Fruit fly (Drosophila melanogaster) whole organism, embryonic: ENCODE measurements around the gene CG33287.

ENCODE experiments used
- Adf1 ChIP-seq: fragments of 200-800 bp; sonication (Bioruptor generic); IDR thresholded peaks from 2 replicates; pipeline ENCODE4 v1.3.6; 2022; ENCODE audit warnings: missing biosample characterization, missing genetic modification characterization
- CG12071 ChIP-seq: fragments of 200-800 bp; sonication (Bioruptor generic); optimal IDR thresholded peaks from 3 replicates; lab custom pipeline; 2018; ENCODE audit warnings: missing biosample characterization, mild to moderate bottlenecking, missing genetic modification characterization
- CG1233 ChIP-seq: fragments of 200-800 bp; sonication (Bioruptor generic); optimal IDR thresholded peaks from 4 replicates; lab custom pipeline; 2018; ENCODE audit warnings: missing biosample characterization, mild to moderate bottlenecking, missing genetic modification characterization
- CG13894 ChIP-seq: fragments of 200-800 bp; sonication (Bioruptor generic); optimal IDR thresholded peaks from 3 replicates; lab custom pipeline; 2018; ENCODE audit warnings: missing biosample characterization, mild to moderate bottlenecking, missing genetic modification characterization, moderate library complexity
- CG34376 ChIP-seq: fragments of 200-800 bp; sonication (Bioruptor generic); optimal IDR thresholded peaks from 2 replicates; lab custom pipeline; 2018; ENCODE audit warnings: missing biosample characterization, mild to moderate bottlenecking, missing genetic modification characterization
- CG34422 ChIP-seq: fragments of 200-800 bp; sonication (Bioruptor generic); IDR thresholded peaks from 3 replicates; pipeline ENCODE4 v1.3.6; 2022; ENCODE audit warnings: missing biosample characterization, missing genetic modification characterization
- CG6791 ChIP-seq: fragments of 200-800 bp; sonication (Bioruptor generic); IDR thresholded peaks from 3 replicates; pipeline ENCODE4 v1.3.6; 2022; ENCODE audit warnings: missing biosample characterization, missing genetic modification characterization; ENCODE audit not compliant: partially characterized antibody
- CG8290 ChIP-seq, 3 experiments: fragments of 200-800 bp; sonication (Bioruptor generic); optimal IDR thresholded peaks; 2 replicates each; lab custom pipeline; 2016 to 2019; ENCODE audit warnings: missing biosample characterization in 3 of 3, missing genetic modification characterization in 3 of 3, mild to moderate bottlenecking in 2 of 3, moderate library complexity in 1 of 3
- D ChIP-seq, 2 experiments: fragments of 200-800 bp in 1 of 2; fragments of >200 bp in 1 of 2; sonication (Bioruptor generic) in 1 of 2; optimal IDR thresholded peaks; 2 replicates in 1 of 2; 3 replicates in 1 of 2; lab custom pipeline; 2017; ENCODE audit warnings: mild to moderate bottlenecking in 1 of 2, missing biosample characterization in 1 of 2, missing genetic modification characterization in 1 of 2, missing genetic modification reagents in 1 of 2
- Deaf1 ChIP-seq: fragments of 200-800 bp; optimal IDR thresholded peaks from 3 replicates; lab custom pipeline; 2019; ENCODE audit warnings: missing biosample characterization, mild to moderate bottlenecking, missing genetic modification characterization, moderate library complexity
- Drgx ChIP-seq: fragments of 200-800 bp; sonication (Bioruptor generic); IDR thresholded peaks from 2 replicates; pipeline ENCODE4 v1.3.6; 2022; ENCODE audit warnings: missing biosample characterization, missing genetic modification characterization
- Fer1 ChIP-seq: fragments of 200-800 bp; sonication (Bioruptor generic); optimal IDR thresholded peaks from 2 replicates; lab custom pipeline; 2017; ENCODE audit warnings: missing biosample characterization, mild to moderate bottlenecking, missing genetic modification characterization
- NC2β ChIP-seq: fragments of 200-800 bp; sonication (Bioruptor generic); optimal IDR thresholded peaks from 2 replicates; lab custom pipeline; 2016; ENCODE audit warnings: missing biosample characterization, missing genetic modification characterization
- Side ChIP-seq: fragments of 200-800 bp; sonication (Bioruptor generic); optimal IDR thresholded peaks from 2 replicates; lab custom pipeline; 2016; ENCODE audit warnings: missing biosample characterization, missing genetic modification characterization
- Stat92E ChIP-seq, 3 experiments: fragments of >200 bp in 2 of 3; fragments of 200-800 bp in 1 of 3; sonication (Bioruptor generic) in 1 of 3; optimal IDR thresholded peaks; 2 replicates each; lab custom pipeline; 2017 to 2019; ENCODE audit warnings: missing biosample characterization in 3 of 3, missing genetic modification characterization in 3 of 3, mild to moderate bottlenecking in 1 of 3, moderate library complexity in 1 of 3
- Trl ChIP-seq, 3 experiments: fragments of >200 bp in 2 of 3; fragments of 200-800 bp in 1 of 3; sonication (Bioruptor generic) in 1 of 3; optimal IDR thresholded peaks; 2 replicates in 1 of 3; 3 replicates in 2 of 3; lab custom pipeline; 2016 to 2017; ENCODE audit warnings: missing biosample characterization in 1 of 3, missing genetic modification characterization in 1 of 3
- Xrp1 ChIP-seq: fragments of 200-800 bp; sonication (Bioruptor generic); IDR thresholded peaks from 2 replicates; pipeline ENCODE4 v1.3.6; 2022; ENCODE audit warnings: missing biosample characterization, missing genetic modification characterization
- abd-A ChIP-seq: fragments of 200-800 bp; sonication (Bioruptor generic); optimal IDR thresholded peaks from 3 replicates; lab custom pipeline; 2019; ENCODE audit warnings: missing biosample characterization, mild to moderate bottlenecking, missing genetic modification characterization, moderate library complexity
- btn ChIP-seq: fragments of 200-800 bp; sonication (Bioruptor generic); optimal IDR thresholded peaks from 2 replicates; lab custom pipeline; 2016; ENCODE audit warnings: missing biosample characterization, missing genetic modification characterization
- cg ChIP-seq: fragments of 200-800 bp; sonication (Bioruptor generic); optimal IDR thresholded peaks from 3 replicates; lab custom pipeline; 2019; ENCODE audit warnings: missing biosample characterization, mild to moderate bottlenecking, missing genetic modification characterization, moderate library complexity
- crol ChIP-seq: fragments of 200-800 bp; sonication (Bioruptor generic); IDR thresholded peaks from 2 replicates; pipeline ENCODE4 v1.3.6; 2022; ENCODE audit warnings: missing biosample characterization, missing genetic modification characterization
- fd3F ChIP-seq: fragments of 200-800 bp; sonication (Bioruptor generic); optimal IDR thresholded peaks from 2 replicates; lab custom pipeline; 2018; ENCODE audit warnings: missing biosample characterization, mild to moderate bottlenecking, missing genetic modification characterization, moderate library complexity
- grn ChIP-seq: fragments of 200-800 bp; sonication (Bioruptor generic); optimal IDR thresholded peaks from 3 replicates; lab custom pipeline; 2017; ENCODE audit warnings: missing biosample characterization, missing genetic modification characterization
- gro ChIP-seq: fragments of 200-800 bp; sonication (Bioruptor generic); optimal IDR thresholded peaks from 2 replicates; lab custom pipeline; 2016; ENCODE audit warnings: missing biosample characterization, missing genetic modification characterization
- jumu ChIP-seq: fragments of 200-800 bp; sonication (Bioruptor generic); optimal IDR thresholded peaks from 3 replicates; lab custom pipeline; 2016; ENCODE audit warnings: missing biosample characterization, missing genetic modification characterization
- kni ChIP-seq: fragments of 200-800 bp; sonication (Bioruptor generic); optimal IDR thresholded peaks from 3 replicates; lab custom pipeline; 2017; ENCODE audit warnings: mild to moderate bottlenecking, missing biosample characterization, missing genetic modification reagents, missing genetic modification characterization
- nom ChIP-seq: fragments of 200-800 bp; sonication (Bioruptor generic); optimal IDR thresholded peaks from 2 replicates; lab custom pipeline; 2017; ENCODE audit warnings: missing biosample characterization, missing genetic modification characterization, mild to moderate bottlenecking, moderate library complexity, missing genetic modification reagents
- odd ChIP-seq: fragments of 200-800 bp; sonication (Bioruptor generic); optimal IDR thresholded peaks from 2 replicates; lab custom pipeline; 2017; ENCODE audit warnings: missing biosample characterization, mild to moderate bottlenecking, missing genetic modification characterization
- psq ChIP-seq: fragments of 200-800 bp; sonication (Bioruptor generic); optimal IDR thresholded peaks from 2 replicates; lab custom pipeline; 2017; ENCODE audit warnings: missing biosample characterization, missing genetic modification characterization
- rib ChIP-seq: fragments of 200-800 bp; sonication (Bioruptor generic); IDR thresholded peaks from 2 replicates; pipeline ENCODE4 v1.3.6; 2022; ENCODE audit warnings: missing biosample characterization, missing genetic modification characterization
- sens ChIP-seq: fragments of 200-800 bp; sonication (Bioruptor generic); peaks from one replicate; lab custom pipeline; 2016; ENCODE audit warnings: missing biosample characterization, missing genetic modification characterization
- shn ChIP-seq: fragments of 200-800 bp; sonication (Bioruptor generic); optimal IDR thresholded peaks from 3 replicates; lab custom pipeline; 2016; ENCODE audit warnings: missing biosample characterization, missing genetic modification characterization
- sima ChIP-seq: fragments of 200-800 bp; sonication (Bioruptor generic); optimal IDR thresholded peaks from 2 replicates; lab custom pipeline; 2016; ENCODE audit warnings: missing biosample characterization, missing genetic modification characterization
- sob ChIP-seq: fragments of 200-800 bp; sonication (Bioruptor generic); IDR thresholded peaks from 2 replicates; pipeline ENCODE4 v1.3.6; 2022; ENCODE audit warnings: missing biosample characterization, missing genetic modification characterization
- sqz ChIP-seq: fragments of 200-800 bp; sonication (Bioruptor generic); optimal IDR thresholded peaks from 3 replicates; lab custom pipeline; 2018; ENCODE audit warnings: missing biosample characterization, mild to moderate bottlenecking, missing genetic modification characterization
- ttk ChIP-seq: fragments of 200-800 bp; sonication (Bioruptor generic); IDR thresholded peaks from 2 replicates; pipeline ENCODE4 v2.1.2; 2022; ENCODE audit warnings: missing biosample characterization, missing genetic modification characterization
- usp ChIP-seq: fragments of >200 bp; optimal IDR thresholded peaks from 2 replicates; lab custom pipeline; 2017; ENCODE audit warnings: missing biosample characterization, missing genetic modification characterization
- wdn ChIP-seq: fragments of 200-800 bp; sonication (Bioruptor generic); IDR thresholded peaks from 2 replicates; pipeline ENCODE4 v1.3.6; 2022; ENCODE audit warnings: missing biosample characterization, missing genetic modification characterization

The CG33287 gene

DNA sequence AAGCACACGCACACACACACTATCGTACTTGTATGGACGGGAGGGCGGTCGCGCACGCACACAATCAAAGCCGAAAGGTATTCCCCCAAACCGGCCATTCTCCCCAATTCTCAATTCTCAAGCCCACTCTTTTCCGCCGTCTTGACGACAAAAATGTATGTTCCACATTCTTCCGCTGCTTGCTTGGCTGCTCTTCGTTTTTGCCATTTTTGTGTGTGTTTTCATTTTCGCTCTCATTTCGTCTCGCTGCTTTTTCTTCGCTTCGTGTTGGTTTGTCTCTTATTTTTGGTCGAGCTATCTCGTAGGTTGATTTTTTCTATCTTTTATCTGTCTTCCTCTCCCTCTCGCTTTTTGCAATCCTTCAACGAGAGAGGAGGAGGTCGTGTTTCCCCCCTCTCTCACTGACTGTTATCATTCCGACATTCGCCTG lies 44.1 kb upstream of the CG33287 start (continued):
- TF ChIP-seq grn (GFP tag; lab: Kevin White, UChicago) (peak; percentile 39), crol (peak; percentile 64; the same call in 1 of the 2 replicates), sima (no peak), jumu (GFP tag; lab: Kevin White, UChicago) (no peak), CG34422 (GFP tag; lab: Robert Waterston, UW) (0 out of 3 replicates have a peak, but pooled peaks have one; percentile 14), Fer1 (GFP tag; lab: Kevin White, UChicago) (no peak), nom (GFP tag; lab: Kevin White, UChicago) (no peak), CG34376 (GFP tag; lab: Kevin White, UChicago) (no peak), sens (GFP tag; lab: Kevin White, UChicago) (peak; percentile 5), Trl (optimal IDR thresholded peaks at IDR 0.05; lab: Kevin White, UChicago) (peak; percentile 34 to 83), Trl (GFP tag; optimal IDR thresholded peaks at IDR 0.05; lab: Kevin White, UChicago) (no peak), Xrp1 (GFP tag; lab: Robert Waterston, UW) (no peak), sob (GFP tag; lab: Robert Waterston, UW) (no peak), CG12071 (no peak), Adf1 (peak; percentile 31; the same call in 1 of the 2 replicates), shn (GFP tag; lab: Kevin White, UChicago) (peak; percentile 24), D (optimal IDR thresholded peaks at IDR 0.05; lab: Kevin White, UChicago) (no peak), D (GFP tag; optimal IDR thresholded peaks at IDR 0.05; lab: Kevin White, UChicago) (no peak), wdn (GFP tag; lab: Robert Waterston, UW) (no peak), CG6791 (no peak), Deaf1 (tag; lab: Kevin White, UChicago) (peak; percentile 45), sqz (peak; percentile 22), CG8290 (GFP tag; optimal IDR thresholded peaks at IDR 0.05; lab: Kevin White, UChicago) (no peak), CG8290 (tag; optimal IDR thresholded peaks at IDR 0.05; lab: Kevin White, UChicago) (peak in 1 of 2 experiments; percentile 32), Drgx (GFP tag; lab: Robert Waterston, UW) (peak; percentile 66), abd-A (tag; lab: Kevin White, UChicago) (peak; percentile 3), gro (GFP tag; lab: Kevin White, UChicago) (no peak), Side (no peak), CG1233 (no peak), CG13894 (peak; percentile 22), usp (GFP tag; lab: Kevin White, UChicago) (no peak), btn (GFP tag; lab: Kevin White, UChicago) (no peak)

DNA sequence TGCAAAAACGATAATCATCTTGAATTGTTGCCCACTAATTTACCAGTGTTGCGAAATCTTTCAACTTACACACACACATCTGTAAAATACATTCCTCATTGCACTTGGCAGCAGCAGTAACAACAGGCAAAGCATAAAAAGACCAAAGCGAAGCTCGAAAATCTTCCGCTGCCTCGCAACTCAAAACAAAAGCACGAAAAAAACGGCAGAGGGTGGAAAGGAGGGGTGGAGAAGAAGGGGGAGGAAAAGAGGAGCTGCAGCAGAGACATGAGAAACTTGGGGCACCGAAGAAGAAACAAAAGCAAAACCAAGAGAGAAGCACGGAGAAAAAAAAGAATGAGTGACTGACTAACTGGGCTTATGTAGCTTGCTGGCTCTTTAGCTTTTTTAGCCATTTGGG lies 43.0 kb upstream of the CG33287 start:
- TF ChIP-seq nom (GFP tag; lab: Kevin White, UChicago) (peak; percentile 70), kni (GFP tag; lab: Kevin White, UChicago) (peak; percentile 8), odd (no peak), Stat92E (GFP tag; optimal IDR thresholded peaks at IDR 0.05; lab: Kevin White, UChicago) (peak in 1 of 3 experiments; percentile 5), ttk (GFP tag; lab: Robert Waterston, UW) (peak; percentile 36; the same call in 1 of the 2 replicates), NC2β (GFP tag; lab: Kevin White, UChicago) (no peak), rib (GFP tag; lab: Robert Waterston, UW) (0 out of 2 replicates have a peak, but pooled peaks have one; percentile 36), psq (GFP tag; lab: Kevin White, UChicago) (peak; percentile 17), fd3F (GFP tag; lab: Kevin White, UChicago) (no peak), crol (peak; percentile 87), sqz (peak; percentile 59), cg (peak; percentile 12)
